Fruit fly (Drosophila melanogaster) whole organism, embryonic: Measurements from ENCODE around the gene CG8379.

Source experiments
- Abd-B ChIP-seq: fragments of 200-800 bp; sonication (Bioruptor generic); optimal IDR thresholded peaks from 2 replicates; lab custom pipeline; 2018; ENCODE audit warnings: missing biosample characterization, mild to moderate bottlenecking, missing genetic modification characterization, moderate library complexity
- Atf6 ChIP-seq: fragments of 200-800 bp; sonication (Bioruptor generic); IDR thresholded peaks from 2 replicates; pipeline ENCODE4 v1.3.6; 2022; ENCODE audit warnings: missing biosample characterization, missing genetic modification characterization
- CG10462 ChIP-seq: fragments of 200-800 bp; sonication (Bioruptor generic); optimal IDR thresholded peaks from 2 replicates; lab custom pipeline; 2016; ENCODE audit warnings: missing biosample characterization, missing genetic modification characterization
- CG10543 ChIP-seq: fragments of 200-800 bp; sonication (Bioruptor generic); optimal IDR thresholded peaks from 3 replicates; lab custom pipeline; 2017; ENCODE audit warnings: missing biosample characterization, mild to moderate bottlenecking, missing genetic modification characterization, moderate library complexity
- CG10565 ChIP-seq: fragments of 200-800 bp; sonication (Bioruptor generic); optimal IDR thresholded peaks from 3 replicates; lab custom pipeline; 2016; ENCODE audit warnings: missing biosample characterization, mild to moderate bottlenecking, missing genetic modification characterization
- CG13775 ChIP-seq: fragments of 200-800 bp; sonication (Bioruptor generic); optimal IDR thresholded peaks from 3 replicates; lab custom pipeline; 2017; ENCODE audit warnings: missing biosample characterization, mild to moderate bottlenecking, missing genetic modification characterization
- CG14860 ChIP-seq: fragments of 200-800 bp; sonication (Bioruptor generic); IDR thresholded peaks from 3 replicates; pipeline ENCODE4 v1.3.6; 2022; ENCODE audit warnings: missing biosample characterization, missing genetic modification characterization; ENCODE audit not compliant: partially characterized antibody
- CG2129 ChIP-seq: fragments of 200-800 bp; sonication (Bioruptor generic); IDR thresholded peaks from 2 replicates; pipeline ENCODE4 v1.3.6; 2022; ENCODE audit warnings: missing biosample characterization, missing genetic modification characterization; ENCODE audit not compliant: partially characterized antibody
- CG2678 ChIP-seq: fragments of 200-800 bp; sonication (Bioruptor generic); optimal IDR thresholded peaks from 3 replicates; lab custom pipeline; 2019; ENCODE audit warnings: missing biosample characterization, mild to moderate bottlenecking, missing genetic modification characterization, moderate library complexity
- CG31224 ChIP-seq: fragments of 200-800 bp; sonication (Bioruptor generic); IDR thresholded peaks from 2 replicates; pipeline ENCODE4 v1.3.6; 2022; ENCODE audit warnings: missing biosample characterization, missing genetic modification characterization
- CG42726 ChIP-seq: fragments of 200-800 bp; sonication (Bioruptor generic); IDR thresholded peaks from 2 replicates; pipeline ENCODE4 v1.3.6; 2022; ENCODE audit warnings: missing biosample characterization, missing genetic modification characterization; ENCODE audit not compliant: partially characterized antibody
- CG4730 ChIP-seq: fragments of 200-800 bp; sonication (Bioruptor generic); IDR thresholded peaks from 2 replicates; pipeline ENCODE4 v1.3.6; 2022; ENCODE audit warnings: missing biosample characterization, missing genetic modification characterization
- CG5953 ChIP-seq: fragments of 200-800 bp; sonication (Bioruptor generic); IDR thresholded peaks from 2 replicates; pipeline ENCODE4 v1.3.6; 2022; ENCODE audit warnings: missing biosample characterization, missing genetic modification characterization
- CG6689 ChIP-seq: fragments of 200-800 bp; sonication (Bioruptor generic); IDR thresholded peaks from 2 replicates; pipeline ENCODE4 v1.3.6; 2022; ENCODE audit warnings: missing biosample characterization, missing genetic modification characterization
- CG7963 ChIP-seq: fragments of 200-800 bp; sonication (Bioruptor generic); IDR thresholded peaks from 3 replicates; pipeline ENCODE4 v1.3.6; 2022; ENCODE audit warnings: missing biosample characterization, missing genetic modification characterization; ENCODE audit not compliant: partially characterized antibody
- CG7987 ChIP-seq: fragments of 200-800 bp; sonication (Bioruptor generic); optimal IDR thresholded peaks from 2 replicates; lab custom pipeline; 2018; ENCODE audit warnings: missing biosample characterization, mild to moderate bottlenecking, missing genetic modification characterization, moderate library complexity
- D ChIP-seq, 2 experiments: fragments of 200-800 bp in 1 of 2; fragments of >200 bp in 1 of 2; sonication (Bioruptor generic) in 1 of 2; optimal IDR thresholded peaks; 2 replicates in 1 of 2; 3 replicates in 1 of 2; lab custom pipeline; 2017; ENCODE audit warnings: mild to moderate bottlenecking in 1 of 2, missing biosample characterization in 1 of 2, missing genetic modification characterization in 1 of 2, missing genetic modification reagents in 1 of 2
- D19A ChIP-seq: fragments of 200-800 bp; optimal IDR thresholded peaks from 3 replicates; lab custom pipeline; 2019; ENCODE audit warnings: missing biosample characterization, mild to moderate bottlenecking, missing genetic modification characterization, moderate library complexity
- Dll ChIP-seq: fragments of 200-800 bp; sonication (Bioruptor generic); IDR thresholded peaks from 4 replicates; pipeline ENCODE4 v1.3.6; 2022; ENCODE audit warnings: missing biosample characterization, missing genetic modification characterization; ENCODE audit not compliant: partially characterized antibody
- Dp ChIP-seq: fragments of 200-800 bp; sonication (Bioruptor generic); optimal IDR thresholded peaks from 2 replicates; lab custom pipeline; 2018; ENCODE audit warnings: missing biosample characterization, mild to moderate bottlenecking, missing genetic modification characterization, moderate library complexity
- Ets97D ChIP-seq: fragments of 200-800 bp; sonication (Bioruptor generic); optimal IDR thresholded peaks from 3 replicates; lab custom pipeline; 2016; ENCODE audit warnings: missing biosample characterization, missing genetic modification characterization
- Fer3 ChIP-seq: fragments of 200-800 bp; sonication (Bioruptor generic); optimal IDR thresholded peaks from 2 replicates; lab custom pipeline; 2018; ENCODE audit warnings: missing biosample characterization, mild to moderate bottlenecking, missing genetic modification characterization, moderate library complexity
- HmgZ ChIP-seq: fragments of 200-800 bp; sonication (Bioruptor generic); optimal IDR thresholded peaks from 2 replicates; lab custom pipeline; 2018; ENCODE audit warnings: missing biosample characterization, mild to moderate bottlenecking, missing genetic modification characterization
- Myb ChIP-seq: fragments of 200-800 bp; sonication (Bioruptor generic); optimal IDR thresholded peaks from 2 replicates; lab custom pipeline; 2016; ENCODE audit warnings: missing biosample characterization, missing genetic modification characterization
- Nf-YB ChIP-seq: fragments of 200-800 bp; sonication (Bioruptor generic); optimal IDR thresholded peaks from 3 replicates; lab custom pipeline; 2019; ENCODE audit warnings: missing biosample characterization, mild to moderate bottlenecking, missing genetic modification characterization, moderate library complexity
- NfI ChIP-seq: fragments of 200-800 bp; sonication (Bioruptor generic); optimal IDR thresholded peaks from 3 replicates; lab custom pipeline; 2018; ENCODE audit warnings: missing biosample characterization, mild to moderate bottlenecking, missing genetic modification characterization, moderate library complexity
- Sry-δ ChIP-seq: fragments of 200-800 bp; sonication (Bioruptor generic); optimal IDR thresholded peaks from 2 replicates; lab custom pipeline; 2016; ENCODE audit warnings: missing biosample characterization, missing genetic modification characterization
- Taf1 ChIP-seq: fragments of 200-800 bp; sonication (Bioruptor generic); IDR thresholded peaks from 2 replicates; pipeline ENCODE4 v1.3.6; 2022; ENCODE audit warnings: missing biosample characterization, missing genetic modification characterization
- ase ChIP-seq: fragments of 200-800 bp; sonication (Bioruptor generic); IDR thresholded peaks from 3 replicates; pipeline ENCODE4 v1.3.6; 2022; ENCODE audit warnings: missing biosample characterization, missing genetic modification characterization
- bowl ChIP-seq: fragments of 200-800 bp; sonication (Bioruptor generic); IDR thresholded peaks from 2 replicates; pipeline ENCODE4 v1.3.6; 2022; ENCODE audit warnings: missing biosample characterization, missing genetic modification characterization
- dmrt11E ChIP-seq: fragments of 200-800 bp; sonication (Bioruptor generic); optimal IDR thresholded peaks from 3 replicates; lab custom pipeline; 2018; ENCODE audit warnings: missing biosample characterization, mild to moderate bottlenecking, missing genetic modification characterization, moderate library complexity
- eve ChIP-seq, 2 experiments: fragments of >200 bp; optimal IDR thresholded peaks; 2 replicates each; lab custom pipeline; 2017; ENCODE audit warnings: missing biosample characterization in 2 of 2, missing genetic modification characterization in 2 of 2
- fd102C ChIP-seq: fragments of 200-800 bp; sonication (Bioruptor generic); optimal IDR thresholded peaks from 2 replicates; lab custom pipeline; 2018; ENCODE audit warnings: missing biosample characterization, mild to moderate bottlenecking, missing genetic modification characterization, moderate library complexity
- hbn ChIP-seq: fragments of 200-800 bp; sonication (Bioruptor generic); IDR thresholded peaks from 2 replicates; pipeline ENCODE4 v1.3.6; 2022; ENCODE audit warnings: missing biosample characterization, missing genetic modification characterization; ENCODE audit not compliant: partially characterized antibody
- lilli ChIP-seq: fragments of 200-800 bp; sonication (Bioruptor generic); optimal IDR thresholded peaks from 3 replicates; lab custom pipeline; 2016; ENCODE audit warnings: missing biosample characterization, missing genetic modification characterization
- nmo ChIP-seq: fragments of 200-800 bp; sonication (Bioruptor generic); optimal IDR thresholded peaks from 2 replicates; lab custom pipeline; 2018; ENCODE audit warnings: missing biosample characterization, mild to moderate bottlenecking, missing genetic modification characterization, moderate library complexity
- p53 ChIP-seq: fragments of 200-800 bp; sonication (Bioruptor generic); optimal IDR thresholded peaks from 2 replicates; lab custom pipeline; 2016; ENCODE audit warnings: missing biosample characterization, missing genetic modification characterization
- peb ChIP-seq: fragments of 200-800 bp; sonication (Bioruptor generic); IDR thresholded peaks from 2 replicates; pipeline ENCODE4 v1.3.6; 2022; ENCODE audit warnings: missing biosample characterization, missing genetic modification characterization
- pnt ChIP-seq: fragments of 200-800 bp; sonication (Bioruptor generic); optimal IDR thresholded peaks from 3 replicates; lab custom pipeline; 2016; ENCODE audit warnings: missing biosample characterization, missing genetic modification characterization
- repo ChIP-seq: fragments of 200-800 bp; sonication (Bioruptor generic); optimal IDR thresholded peaks from 2 replicates; lab custom pipeline; 2016; ENCODE audit warnings: missing biosample characterization, missing genetic modification characterization
- schlank ChIP-seq: fragments of 200-800 bp; sonication (Bioruptor generic); optimal IDR thresholded peaks from 2 replicates; lab custom pipeline; 2018; ENCODE audit warnings: missing biosample characterization, mild to moderate bottlenecking, missing genetic modification characterization
- sens ChIP-seq: fragments of 200-800 bp; sonication (Bioruptor generic); peaks from one replicate; lab custom pipeline; 2016; ENCODE audit warnings: missing biosample characterization, missing genetic modification characterization
- sisA ChIP-seq: fragments of 200-800 bp; sonication (Bioruptor generic); IDR thresholded peaks from 2 replicates; pipeline ENCODE4 v1.3.6; 2022; ENCODE audit warnings: missing biosample characterization, missing genetic modification characterization
- slp2 ChIP-seq: fragments of 200-800 bp; sonication (Bioruptor generic); optimal IDR thresholded peaks from 2 replicates; lab custom pipeline; 2016; ENCODE audit warnings: missing biosample characterization, missing genetic modification characterization
- sqz ChIP-seq: fragments of 200-800 bp; sonication (Bioruptor generic); optimal IDR thresholded peaks from 3 replicates; lab custom pipeline; 2018; ENCODE audit warnings: missing biosample characterization, mild to moderate bottlenecking, missing genetic modification characterization
- tap ChIP-seq: fragments of 200-800 bp; optimal IDR thresholded peaks from 3 replicates; lab custom pipeline; 2019; ENCODE audit warnings: missing biosample characterization, mild to moderate bottlenecking, missing genetic modification characterization, moderate library complexity
- tio ChIP-seq: fragments of 200-800 bp; sonication (Bioruptor generic); optimal IDR thresholded peaks from 2 replicates; lab custom pipeline; 2017; ENCODE audit warnings: missing biosample characterization, missing genetic modification characterization, inconsistent platforms
- unpg ChIP-seq: fragments of 200-800 bp; sonication (Bioruptor generic); optimal IDR thresholded peaks from 3 replicates; lab custom pipeline; 2018; ENCODE audit warnings: missing biosample characterization, mild to moderate bottlenecking, missing genetic modification characterization, moderate library complexity
- vvl ChIP-seq: fragments of 200-800 bp; sonication (Bioruptor generic); IDR thresholded peaks from 2 replicates; pipeline ENCODE4 v1.3.6; 2022; ENCODE audit warnings: missing biosample characterization, missing genetic modification characterization

Gene CG8379

dm6 chr3R:8820428-8820912 is 3.7 kb upstream of the CG8379 start, which contains the start of gene aqz (continued):
- TF ChIP-seq sqz (peak; percentile 48), bowl (GFP tag; lab: Robert Waterston, UW) (peak; percentile 46; the same call in 1 of the 2 replicates), unpg (GFP tag; lab: Kevin White, UChicago) (peak; percentile 35), vvl (GFP tag; lab: Robert Waterston, UW) (peak; percentile 85), Taf1 (GFP tag; lab: Robert Waterston, UW) (no peak), CG10462 (GFP tag; lab: Kevin White, UChicago) (no peak), Nf-YB (GFP tag; lab: Kevin White, UChicago) (peak; percentile 31), CG6689 (GFP tag; lab: Robert Waterston, UW) (peak; percentile 35; the same call in 1 of the 2 replicates), CG10565 (GFP tag; lab: Kevin White, UChicago) (no peak), dmrt11E (tag; lab: Kevin White, UChicago) (peak; percentile 8), sens (GFP tag; lab: Kevin White, UChicago) (peak; percentile 91), Atf6 (GFP tag; lab: Robert Waterston, UW) (no peak), schlank (peak; percentile 37), CG7963 (GFP tag; lab: Robert Waterston, UW) (no peak), nmo (peak; percentile 58), HmgZ (peak; percentile 90), Myb (GFP tag; lab: Kevin White, UChicago) (peak; percentile 92), Dll (GFP tag; lab: Robert Waterston, UW) (peak; percentile 49; the same call in 1 of the 4 replicates), CG5953 (no peak), tio (peak; percentile 7), repo (no peak), CG2129 (no peak), CG10543 (GFP tag; lab: Kevin White, UChicago) (peak; percentile 85), p53 (GFP tag; lab: Kevin White, UChicago) (peak; percentile 41), CG42726 (GFP tag; lab: Robert Waterston, UW) (peak; percentile 80), sisA (peak; percentile 52), Abd-B (GFP tag; lab: Kevin White, UChicago) (peak; percentile 77), eve (GFP tag; optimal IDR thresholded peaks at IDR 0.05; lab: Kevin White, UChicago) (no peak), Fer3 (tag; lab: Kevin White, UChicago) (peak; percentile 43), CG14860 (GFP tag; lab: Robert Waterston, UW) (no peak), peb (no peak), hbn (GFP tag; lab: Robert Waterston, UW) (no peak; the same call in 1 of the 2 replicates), NfI (peak; percentile 64), CG4730 (no peak), CG2678 (tag; lab: Kevin White, UChicago) (peak; percentile 56), Sry-δ (peak; percentile 77), CG31224 (GFP tag; lab: Robert Waterston, UW) (no peak), tap (tag; lab: Kevin White, UChicago) (peak; percentile 34), D (optimal IDR thresholded peaks at IDR 0.05; lab: Kevin White, UChicago) (no peak), D (GFP tag; optimal IDR thresholded peaks at IDR 0.05; lab: Kevin White, UChicago) (peak; percentile 4), pnt (GFP tag; lab: Kevin White, UChicago) (peak; percentile 15), fd102C (GFP tag; lab: Kevin White, UChicago) (peak; percentile 47), slp2 (peak; percentile 46), CG7987 (GFP tag; lab: Kevin White, UChicago) (peak; percentile 70), Dp (GFP tag; lab: Kevin White, UChicago) (peak; percentile 77), Ets97D (GFP tag; lab: Kevin White, UChicago) (peak; percentile 97), ase (GFP tag; lab: Robert Waterston, UW) (no peak), D19A (tag; lab: Kevin White, UChicago) (peak; percentile 64), lilli (peak; percentile 76), CG13775 (GFP tag; lab: Kevin White, UChicago) (peak; percentile 18)
